Worm (Caenorhabditis elegans): ENCODE results near the gene cyn-7.

The cyn-7 gene

ce11 chrV:15158691-15159090 lies 28.5 kb downstream of the cyn-7 start, which contains the start of gene str-45:
TSS of gene str-45 (plus strand) at chrV:15158991.
- TF ChIP-seq ztf-18 (tag; optimal IDR thresholded peaks at IDR 0.05): no peak
- TF ChIP-seq madf-8 (GFP tag; conservative IDR thresholded peaks at IDR 0.05): no peak
- no peak for TF ChIP-seq aptf-3 (GFP tag; IDR thresholded peaks at IDR 0.05)
- TF ChIP-seq T07F8.4 (tag; optimal IDR thresholded peaks at IDR 0.05): no peak
- no peak for TF ChIP-seq zfh-2 (GFP tag; conservative IDR thresholded peaks at IDR 0.05)
- no peak for TF ChIP-seq hsf-1 (GFP tag; IDR thresholded peaks at IDR 0.05)
- TF ChIP-seq dpff-1 (tag; optimal IDR thresholded peaks at IDR 0.05): no peak
- TF ChIP-seq ekl-4 (GFP tag; IDR thresholded peaks at IDR 0.05): no peak
- no peak for TF ChIP-seq sptf-2 (GFP tag; optimal IDR thresholded peaks at IDR 0.05)
- no peak for TF ChIP-seq ztf-3 (GFP tag; optimal IDR thresholded peaks at IDR 0.05)
- TF ChIP-seq egl-44 (GFP tag; IDR thresholded peaks at IDR 0.05): no peak
- no peak for TF ChIP-seq mcd-1 (GFP tag; IDR thresholded peaks at IDR 0.05)
- no peak for TF ChIP-seq snpc-1.3 (tag; optimal IDR thresholded peaks at IDR 0.05; ENCODE audit: insufficient read depth)
- no peak for TF ChIP-seq ceh-91 (GFP tag; IDR thresholded peaks at IDR 0.05)
- no peak for TF ChIP-seq dpl-1 (GFP tag; optimal IDR thresholded peaks at IDR 0.05)
- TF ChIP-seq fkh-3 (tag; optimal IDR thresholded peaks at IDR 0.05): no peak
- TF ChIP-seq lsl-1 (GFP tag; optimal IDR thresholded peaks at IDR 0.05): no peak
- no peak for TF ChIP-seq hrde-1 (tag; optimal IDR thresholded peaks at IDR 0.05; ENCODE audit: borderline replicate concordance)
- no peak for TF ChIP-seq F57A8.1 (GFP tag; optimal IDR thresholded peaks at IDR 0.05)

- no peak for TF ChIP-seq madf-6 (GFP tag; IDR thresholded peaks at IDR 0.05)
- peak; percentile 25; the same call in 1 of the 2 replicates for TF ChIP-seq ceh-100 (GFP tag; IDR thresholded peaks at IDR 0.05)
- peak; percentile 41 for TF ChIP-seq die-1 (tag; optimal IDR thresholded peaks at IDR 0.05)
- peak; percentile 75 for TF ChIP-seq D2030.7 (GFP tag; IDR thresholded peaks at IDR 0.05)
- peak; percentile 55 for TF ChIP-seq rpc-1 (optimal IDR thresholded peaks at IDR 0.05)
- peak; percentile 79 for TF ChIP-seq rpc-1 (tag; optimal IDR thresholded peaks at IDR 0.05)
- no peak for TF ChIP-seq B0019.2 (GFP tag; conservative IDR thresholded peaks at IDR 0.05)
- no peak; the same call in 1 of the 2 replicates for TF ChIP-seq lin-26 (GFP tag; IDR thresholded peaks at IDR 0.05)
- TF ChIP-seq tbp1 (GFP tag; optimal IDR thresholded peaks at IDR 0.05): peak; percentile 87
- peak; percentile 62; the same call in 1 of the 2 replicates for TF ChIP-seq hmg-1.2 (GFP tag; IDR thresholded peaks at IDR 0.05)
- TF ChIP-seq him-1 (tag; optimal IDR thresholded peaks at IDR 0.05): peak; percentile 78
- TF ChIP-seq attf-5 (GFP tag; optimal IDR thresholded peaks at IDR 0.05): peak; percentile 38
- TF ChIP-seq ztf-28 (GFP tag; IDR thresholded peaks at IDR 0.05): 0 out of 2 replicates have a peak, but pooled peaks have one; percentile 53
- TF ChIP-seq cebp-1 (GFP tag; IDR thresholded peaks at IDR 0.05): no peak
- no peak for TF ChIP-seq cebp-1 (tag; optimal IDR thresholded peaks at IDR 0.05)
- TF ChIP-seq F23B12.7 (tag; optimal IDR thresholded peaks at IDR 0.05; ENCODE audit: insufficient read depth): peak; percentile 77
- peak; percentile 68; the same call in 1 of the 2 replicates for TF ChIP-seq pbrm-1 (GFP tag; IDR thresholded peaks at IDR 0.05)
- TF ChIP-seq snpc-3.4 (tag; optimal IDR thresholded peaks at IDR 0.05): no peak
- peak; percentile 17 for TF ChIP-seq nhr-90 (tag; optimal IDR thresholded peaks at IDR 0.05)
- TF ChIP-seq snpc-1.1 (tag; optimal IDR thresholded peaks at IDR 0.05; ENCODE audit: insufficient read depth): peak; percentile 17
- peak; percentile 2 for TF ChIP-seq lsy-27 (tag; optimal IDR thresholded peaks at IDR 0.05; ENCODE audit: borderline replicate concordance, insufficient read depth)
- no peak for TF ChIP-seq ztf-22 (GFP tag; optimal IDR thresholded peaks at IDR 0.05)
- peak; percentile 78 for TF ChIP-seq B0261.1 (tag; optimal IDR thresholded peaks at IDR 0.05)
Measured at ce11 chrV:15156504-15156903, 30.7 kb downstream of the cyn-7 start.

All from whole organism, young adult.